Worm (Caenorhabditis elegans) whole organism, mixed stage, embryonic: ENCODE results near the gene nhr-179.

ENCODE experiments used
- elt-3 ChIP-seq: fragments of 150-350 bp; optimal IDR thresholded peaks from 2 replicates; lab custom pipeline; 2014; ENCODE audit warnings: missing biosample characterization, missing genetic modification characterization
- hlh-1 ChIP-seq: fragments of 150-350 bp; optimal IDR thresholded peaks from 2 replicates; lab custom pipeline; 2014; ENCODE audit warnings: missing biosample characterization, missing genetic modification reagents, missing genetic modification characterization
- lsy-2 ChIP-seq: fragments of 150-350 bp; optimal IDR thresholded peaks from 2 replicates; lab custom pipeline; 2014; ENCODE audit warnings: missing biosample characterization, missing genetic modification characterization
- nhr-12 ChIP-seq: fragments of 150-350 bp; optimal IDR thresholded peaks from 2 replicates; lab custom pipeline; 2014; ENCODE audit warnings: missing biosample characterization, missing genetic modification characterization
- nhr-237 ChIP-seq: fragments of 150-350 bp; optimal IDR thresholded peaks from 2 replicates; lab custom pipeline; 2014; ENCODE audit warnings: missing biosample characterization, missing genetic modification characterization
- nhr-28 ChIP-seq: fragments of 150-350 bp; optimal IDR thresholded peaks from 2 replicates; lab custom pipeline; 2014; ENCODE audit warnings: missing biosample characterization, missing genetic modification characterization
- nhr-76 ChIP-seq: sonication (generic microtip); optimal IDR thresholded peaks from 2 replicates; lab custom pipeline; 2017; ENCODE audit warnings: missing biosample characterization, missing genetic modification characterization
- pha-4 ChIP-seq: fragments of 150-350 bp; optimal IDR thresholded peaks from 2 replicates; lab custom pipeline; 2018; ENCODE audit warnings: missing biosample characterization, missing genetic modification reagents, missing genetic modification characterization
- snpc-4 ChIP-seq: fragments of 150-350 bp; optimal IDR thresholded peaks from 2 replicates; lab custom pipeline; 2014; ENCODE audit warnings: missing biosample characterization, missing genetic modification characterization
- sptf-1 ChIP-seq: sonication (generic microtip); optimal IDR thresholded peaks from 2 replicates; lab custom pipeline; 2017; ENCODE audit warnings: mild to moderate bottlenecking, missing genetic modification characterization, moderate library complexity, missing compliant biosample characterization
- unc-39 ChIP-seq: fragments of 150-350 bp; optimal IDR thresholded peaks from 2 replicates; lab custom pipeline; 2014; ENCODE audit warnings: missing biosample characterization, missing genetic modification characterization
- zip-8 ChIP-seq: fragments of 150-350 bp; optimal IDR thresholded peaks from 2 replicates; lab custom pipeline; 2014; ENCODE audit warnings: missing biosample characterization, missing genetic modification characterization
- ztf-11 ChIP-seq: fragments of 150-350 bp; optimal IDR thresholded peaks from 2 replicates; lab custom pipeline; 2014; ENCODE audit warnings: missing biosample characterization, missing genetic modification characterization

ce11 chrV:1668216-1668615 is 49.6 kb upstream of the nhr-179 start, which contains the start of gene irld-42:
- TF ChIP-seq unc-39 (tag; lab: Kevin White, UChicago) (no peak), pha-4 (no peak), lsy-2 (no peak), nhr-28 (tag; lab: Kevin White, UChicago) (no peak), nhr-76 (tag; lab: Kevin White, UChicago) (no peak), nhr-237 (no peak), elt-3 (tag; lab: Kevin White, UChicago) (no peak), hlh-1 (tag; lab: Kevin White, UChicago) (no peak), snpc-4 (tag; lab: Kevin White, UChicago) (no peak), ztf-11 (tag; lab: Kevin White, UChicago) (no peak), zip-8 (no peak), sptf-1 (tag; lab: Kevin White, UChicago) (no peak), nhr-12 (tag; lab: Kevin White, UChicago) (no peak)
